Fruit fly (Drosophila melanogaster): ENCODE results near the gene Strump.

The Strump gene

DNA sequence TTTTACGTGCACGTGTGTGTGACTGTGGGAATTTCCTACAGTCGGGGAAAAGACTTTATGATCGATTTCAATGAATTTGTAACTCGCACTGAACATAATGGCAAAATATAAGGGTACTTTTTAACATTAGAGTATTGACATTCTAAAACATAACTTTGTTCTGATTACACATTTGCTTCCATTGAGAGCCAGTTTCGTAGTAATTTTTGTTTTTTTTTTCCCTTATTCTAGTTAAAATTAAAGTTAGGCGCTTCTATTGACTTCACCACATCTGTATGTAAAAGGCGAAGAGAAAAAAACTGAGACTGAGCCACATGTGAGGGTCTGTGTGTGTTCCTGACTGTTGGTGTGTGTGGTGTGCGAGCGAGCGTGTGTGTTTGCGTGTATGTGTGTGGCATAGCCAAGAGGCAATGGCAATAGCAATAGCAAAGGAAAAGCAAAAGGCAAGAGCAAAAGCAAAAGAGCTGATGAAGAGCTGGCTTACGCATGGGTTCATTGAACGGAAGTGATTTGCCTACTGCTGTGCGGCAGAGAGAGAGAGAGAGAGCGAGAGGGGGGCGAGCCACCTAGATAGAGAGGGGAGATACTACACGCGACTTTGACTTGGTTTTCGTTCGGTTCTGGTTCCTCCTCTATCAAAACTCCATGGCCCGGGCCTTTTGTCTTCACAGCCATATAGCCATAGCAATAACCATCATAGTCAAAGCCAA, 40.2 kb downstream of the Strump start (continued):
- peak; percentile 19 for TF ChIP-seq Hey (tag; optimal IDR thresholded peaks at IDR 0.05)
- TF ChIP-seq CG12942 (GFP tag; optimal IDR thresholded peaks at IDR 0.05) = peak; percentile 32
- no peak for TF ChIP-seq CG15479 (GFP tag; optimal IDR thresholded peaks at IDR 0.05)
- peak; percentile 68 for TF ChIP-seq ind (GFP tag; optimal IDR thresholded peaks at IDR 0.05)
- peak; percentile 11 for TF ChIP-seq Jarid2 (GFP tag; optimal IDR thresholded peaks at IDR 0.05)
- no peak for TF ChIP-seq Opbp (GFP tag; IDR thresholded peaks at IDR 0.05; ENCODE audit: partially characterized antibody)
- TF ChIP-seq B-H2 (GFP tag; optimal IDR thresholded peaks at IDR 0.05) = peak; percentile 16
- peak; percentile 82 for TF ChIP-seq Med (GFP tag)
- TF ChIP-seq CG34422 (GFP tag; IDR thresholded peaks at IDR 0.05) = peak; percentile 27; the same call in 2 of the 3 replicates
- peak; percentile 68 for TF ChIP-seq CG10274 (GFP tag; optimal IDR thresholded peaks at IDR 0.05)
- no peak for TF ChIP-seq hkb (optimal IDR thresholded peaks at IDR 0.05)
- peak; percentile 58; the same call in 1 of the 2 replicates for TF ChIP-seq hkb (GFP tag; IDR thresholded peaks at IDR 0.05)
- peak; percentile 80 for TF ChIP-seq caup (GFP tag; optimal IDR thresholded peaks at IDR 0.05; ENCODE audit: severe bottlenecking)
- TF ChIP-seq rib (GFP tag; IDR thresholded peaks at IDR 0.05) = 0 out of 2 replicates have a peak, but pooled peaks have one; percentile 41
- TF ChIP-seq CG8388 (GFP tag; optimal IDR thresholded peaks at IDR 0.05) = peak; percentile 60
- TF ChIP-seq inv (GFP tag; IDR thresholded peaks at IDR 0.05; ENCODE audit: partially characterized antibody) = no peak
- TF ChIP-seq ab (GFP tag; optimal IDR thresholded peaks at IDR 0.05) = peak; percentile 22
- no peak for TF ChIP-seq Ravus (GFP tag; IDR thresholded peaks at IDR 0.05)
- TF ChIP-seq tio (GFP tag; optimal IDR thresholded peaks at IDR 0.05) = peak; percentile 64
- peak; percentile 18; the same call in 1 of the 2 replicates for TF ChIP-seq Rx (GFP tag; IDR thresholded peaks at IDR 0.05)
- no peak for TF ChIP-seq Dref (GFP tag; IDR thresholded peaks at IDR 0.05)
- TF ChIP-seq CG8089 (GFP tag; optimal IDR thresholded peaks at IDR 0.05) = peak; percentile 51
- TF ChIP-seq ase (GFP tag; IDR thresholded peaks at IDR 0.05) = 0 out of 3 replicates have a peak, but pooled peaks have one; percentile 39
- TF ChIP-seq eve (GFP tag; optimal IDR thresholded peaks at IDR 0.05) = peak in 1 of 2 experiments; percentile 92
- no peak for TF ChIP-seq CG3726 (GFP tag; IDR thresholded peaks at IDR 0.05)
- TF ChIP-seq vnd (GFP tag; IDR thresholded peaks at IDR 0.05; ENCODE audit: partially characterized antibody) = 0 out of 3 replicates have a peak, but pooled peaks have one; percentile 20
- TF ChIP-seq NK7.1 (GFP tag; optimal IDR thresholded peaks at IDR 0.05) = no peak
- peak; percentile 62 for TF ChIP-seq twi (tag; optimal IDR thresholded peaks at IDR 0.05)
- peak; percentile 69 for TF ChIP-seq CG6813 (GFP tag; optimal IDR thresholded peaks at IDR 0.05)
- TF ChIP-seq CG17359 (tag; optimal IDR thresholded peaks at IDR 0.05) = peak; percentile 70
- peak; percentile 70 for TF ChIP-seq seq (GFP tag; IDR thresholded peaks at IDR 0.05)
- no peak for TF ChIP-seq Elba2 (GFP tag; optimal IDR thresholded peaks at IDR 0.05)
- no peak for TF ChIP-seq CG1024 (GFP tag; IDR thresholded peaks at IDR 0.05)
- peak; percentile 83 for TF ChIP-seq dysf (GFP tag; IDR thresholded peaks at IDR 0.05)
- peak; percentile 77 for TF ChIP-seq zfh2 (GFP tag; optimal IDR thresholded peaks at IDR 0.05)
- peak; percentile 90 for TF ChIP-seq CG2120 (GFP tag; optimal IDR thresholded peaks at IDR 0.05)
- peak; percentile 68 for TF ChIP-seq CG30403 (GFP tag; optimal IDR thresholded peaks at IDR 0.05)
- TF ChIP-seq lilli (GFP tag; optimal IDR thresholded peaks at IDR 0.05) = peak; percentile 83
- peak; percentile 76 for TF ChIP-seq CG18262 (tag; optimal IDR thresholded peaks at IDR 0.05)
- TF ChIP-seq gce (GFP tag; IDR thresholded peaks at IDR 0.05) = peak; percentile 27; the same call in 1 of the 3 replicates
- peak; percentile 71 to 79 for TF ChIP-seq dpn (GFP tag; optimal IDR thresholded peaks at IDR 0.05)
- no peak for TF ChIP-seq zen (tag; optimal IDR thresholded peaks at IDR 0.05)
- peak; percentile 32; the same call in 1 of the 2 replicates for TF ChIP-seq NFAT (GFP tag; IDR thresholded peaks at IDR 0.05)
- TF ChIP-seq Fer1 (GFP tag; optimal IDR thresholded peaks at IDR 0.05) = peak; percentile 92
- TF ChIP-seq Trl (optimal IDR thresholded peaks at IDR 0.05) = peak; percentile 57 to 87
- TF ChIP-seq Trl (GFP tag; optimal IDR thresholded peaks at IDR 0.05) = peak; percentile 37
- peak; percentile 86 for TF ChIP-seq CoRest (tag; optimal IDR thresholded peaks at IDR 0.05)
- TF ChIP-seq CG7839 (tag; optimal IDR thresholded peaks at IDR 0.05) = peak; percentile 85
- TF ChIP-seq Oli (tag; optimal IDR thresholded peaks at IDR 0.05) = peak; percentile 78
- TF ChIP-seq CG30020 (tag; optimal IDR thresholded peaks at IDR 0.05) = no peak
